Worm (Caenorhabditis elegans) whole organism, L1 larva: ENCODE data around the gene uda-1.

Source experiments
- C04F5.9 ChIP-seq: sonication (generic microtip); optimal IDR thresholded peaks from 2 replicates; lab custom pipeline; 2016; ENCODE audit warnings: missing genetic modification characterization, missing compliant biosample characterization
- C34B4.2 ChIP-seq: sonication (generic microtip); optimal IDR thresholded peaks from 2 replicates; lab custom pipeline; 2017; ENCODE audit warnings: mild to moderate bottlenecking, missing genetic modification characterization, missing compliant biosample characterization
- Y116A8C.19 ChIP-seq: sonication (generic microtip); optimal IDR thresholded peaks from 2 replicates; lab custom pipeline; 2016; ENCODE audit warnings: missing compliant biosample characterization, missing genetic modification characterization, borderline replicate concordance
- aha-1 ChIP-seq: fragments of 150-350 bp; optimal IDR thresholded peaks from 2 replicates; lab custom pipeline; 2014; ENCODE audit warnings: missing biosample characterization, missing genetic modification characterization
- ceh-63 ChIP-seq: fragments of 200-800 bp; sonication (Bioruptor generic); optimal IDR thresholded peaks from 2 replicates; lab custom pipeline; 2018; ENCODE audit warnings: mild to moderate bottlenecking, missing genetic modification characterization, missing compliant biosample characterization
- ceh-82 ChIP-seq, 3 experiments: fragments of 150-350 bp in 1 of 3; sonication (generic microtip) in 2 of 3; optimal IDR thresholded peaks; 2 replicates each; lab custom pipeline; 2014 to 2017; ENCODE audit warnings: missing biosample characterization in 3 of 3, missing genetic modification characterization in 3 of 3
- ceh-90 ChIP-seq: sonication (generic microtip); optimal IDR thresholded peaks from 2 replicates; lab custom pipeline; 2016; ENCODE audit warnings: missing genetic modification characterization, missing compliant biosample characterization
- ces-1 ChIP-seq: fragments of 150-350 bp; optimal IDR thresholded peaks from 2 replicates; lab custom pipeline; 2014; ENCODE audit warnings: missing biosample characterization, missing genetic modification reagents, missing genetic modification characterization
- dsc-1 ChIP-seq: sonication (generic microtip); optimal IDR thresholded peaks from 2 replicates; lab custom pipeline; 2016; ENCODE audit warnings: mild to moderate bottlenecking, missing genetic modification characterization, missing compliant biosample characterization
- efl-1 ChIP-seq, 4 experiments: fragments of 150-350 bp; optimal IDR thresholded peaks in 3 of 4; peaks in 1 of 4; 1 replicate in 1 of 4; 2 replicates in 3 of 4; lab custom pipeline; 2014; ENCODE audit warnings: missing biosample characterization in 2 of 4, missing genetic modification characterization in 2 of 4, missing genetic modification reagents in 2 of 4
- efl-3 ChIP-seq: fragments of 200-800 bp; sonication (Bioruptor generic); optimal IDR thresholded peaks from 2 replicates; lab custom pipeline; 2018; ENCODE audit warnings: mild to moderate bottlenecking, missing genetic modification characterization, missing compliant biosample characterization
- egl-27 ChIP-seq, 2 experiments: fragments of 150-350 bp in 1 of 2; sonication (generic microtip); optimal IDR thresholded peaks; 3 replicates each; lab custom pipeline; 2017 to 2018; ENCODE audit warnings: missing biosample characterization in 2 of 2, missing genetic modification characterization in 2 of 2, missing genetic modification reagents in 2 of 2
- elt-3 ChIP-seq, 6 experiments: fragments of 150-350 bp in 1 of 6; sonication (generic microtip); optimal IDR thresholded peaks; 2 replicates each; lab custom pipeline; 2017 to 2018; ENCODE audit warnings: missing biosample characterization in 6 of 6, missing genetic modification characterization in 6 of 6, inconsistent platforms in 1 of 6
- fkh-10 ChIP-seq: sonication (generic microtip); optimal IDR thresholded peaks from 2 replicates; lab custom pipeline; 2017; ENCODE audit warnings: missing biosample characterization, missing genetic modification reagents, missing genetic modification characterization
- fkh-4 ChIP-seq: sonication (generic microtip); optimal IDR thresholded peaks from 2 replicates; lab custom pipeline; 2016; ENCODE audit warnings: missing compliant biosample characterization, missing genetic modification characterization, borderline replicate concordance
- fkh-8 ChIP-seq: sonication (generic microtip); optimal IDR thresholded peaks from 2 replicates; lab custom pipeline; 2016; ENCODE audit warnings: mild to moderate bottlenecking, missing genetic modification characterization, missing compliant biosample characterization
- fos-1 ChIP-seq: fragments of 150-350 bp; optimal IDR thresholded peaks from 2 replicates; lab custom pipeline; 2014; ENCODE audit warnings: missing biosample characterization, missing genetic modification characterization
- grh-1 ChIP-seq: fragments of 200-800 bp; sonication (Bioruptor generic); IDR thresholded peaks from 2 replicates; pipeline ENCODE4 v1.3.6; 2022; ENCODE audit warnings: missing genetic modification reagents, missing genetic modification characterization, missing compliant biosample characterization
- irx-1 ChIP-seq: sonication (generic microtip); optimal IDR thresholded peaks from 2 replicates; lab custom pipeline; 2016; ENCODE audit warnings: missing genetic modification characterization, missing compliant biosample characterization
- isw-1 ChIP-seq: fragments of 200-800 bp; sonication (Bioruptor generic); IDR thresholded peaks from 2 replicates; pipeline ENCODE4 v1.3.6; 2022; ENCODE audit warnings: missing genetic modification characterization, missing compliant biosample characterization
- jun-1 ChIP-seq: fragments of 150-350 bp; optimal IDR thresholded peaks from 2 replicates; lab custom pipeline; 2014; ENCODE audit warnings: missing biosample characterization, missing genetic modification reagents, missing genetic modification characterization
- lin-35 ChIP-seq, 2 experiments: fragments of 150-350 bp; optimal IDR thresholded peaks; 2 replicates each; lab custom pipeline; 2014; ENCODE audit warnings: missing biosample characterization in 2 of 2, missing genetic modification characterization in 2 of 2, missing genetic modification reagents in 2 of 2
- lin-39 ChIP-seq: fragments of 150-350 bp; optimal IDR thresholded peaks from 2 replicates; lab custom pipeline; 2014; ENCODE audit warnings: missing biosample characterization, missing genetic modification reagents, missing genetic modification characterization
- lir-3 ChIP-seq: sonication (generic microtip); optimal IDR thresholded peaks from 2 replicates; lab custom pipeline; 2016; ENCODE audit warnings: mild to moderate bottlenecking, missing genetic modification characterization, moderate library complexity, missing compliant biosample characterization; ENCODE audit not compliant: poor library complexity
- nhr-11 ChIP-seq: fragments of 150-350 bp; optimal IDR thresholded peaks from 2 replicates; lab custom pipeline; 2014; ENCODE audit warnings: missing biosample characterization, missing genetic modification characterization
- nhr-12 ChIP-seq: sonication (generic microtip); optimal IDR thresholded peaks from 2 replicates; lab custom pipeline; 2017; ENCODE audit warnings: missing biosample characterization, missing genetic modification characterization
- nhr-19 ChIP-seq: fragments of 200-800 bp; sonication (Bioruptor generic); conservative IDR thresholded peaks from 2 replicates; pipeline ENCODE4 v1.3.6; 2022; ENCODE audit warnings: missing genetic modification characterization, missing compliant biosample characterization
- nhr-28 ChIP-seq: fragments of 150-350 bp; optimal IDR thresholded peaks from 2 replicates; lab custom pipeline; 2014; ENCODE audit warnings: missing biosample characterization, missing genetic modification characterization
- nhr-76 ChIP-seq: sonication (generic microtip); optimal IDR thresholded peaks from 2 replicates; lab custom pipeline; 2017; ENCODE audit warnings: missing biosample characterization, missing genetic modification characterization
- nhr-84 ChIP-seq: sonication (generic microtip); optimal IDR thresholded peaks from 2 replicates; lab custom pipeline; 2017; ENCODE audit warnings: missing biosample characterization, missing genetic modification characterization
- nhr-85 ChIP-seq: sonication (generic microtip); peaks from one replicate; lab custom pipeline; 2016; ENCODE audit warnings: missing genetic modification characterization, inconsistent platforms, missing compliant biosample characterization
- nhr-90 ChIP-seq: sonication (generic microtip); optimal IDR thresholded peaks from 2 replicates; lab custom pipeline; 2016; ENCODE audit warnings: mild to moderate bottlenecking, missing genetic modification characterization, missing compliant biosample characterization; ENCODE audit not compliant: poor library complexity
- skn-1 ChIP-seq: fragments of 150-350 bp; optimal IDR thresholded peaks from 2 replicates; lab custom pipeline; 2014; ENCODE audit warnings: missing biosample characterization, missing genetic modification characterization
- snpc-4 ChIP-seq: fragments of 150-350 bp; optimal IDR thresholded peaks from 2 replicates; lab custom pipeline; 2014; ENCODE audit warnings: missing biosample characterization, missing genetic modification characterization
- snu-23 ChIP-seq: sonication (generic microtip); optimal IDR thresholded peaks from 2 replicates; lab custom pipeline; 2016; ENCODE audit warnings: missing genetic modification characterization, missing compliant biosample characterization
- sup-37 ChIP-seq: fragments of 200-800 bp; sonication (Bioruptor generic); optimal IDR thresholded peaks from 2 replicates; lab custom pipeline; 2018; ENCODE audit warnings: mild to moderate bottlenecking, missing genetic modification characterization, missing compliant biosample characterization
- swsn-7 ChIP-seq: sonication (generic microtip); optimal IDR thresholded peaks from 2 replicates; lab custom pipeline; 2016; ENCODE audit warnings: missing genetic modification characterization, missing compliant biosample characterization
- tbx-2 ChIP-seq: sonication (generic microtip); optimal IDR thresholded peaks from 2 replicates; lab custom pipeline; 2016; ENCODE audit warnings: missing genetic modification characterization, missing compliant biosample characterization
- unc-130 ChIP-seq: fragments of 150-350 bp; optimal IDR thresholded peaks from 2 replicates; lab custom pipeline; 2017; ENCODE audit warnings: missing biosample characterization, missing genetic modification characterization, inconsistent platforms
- unc-30 ChIP-seq: sonication (generic microtip); optimal IDR thresholded peaks from 2 replicates; lab custom pipeline; 2017; ENCODE audit warnings: missing biosample characterization, missing genetic modification characterization

The uda-1 gene

ce11 chrV:10003315-10003969, 1.1 kb upstream of the uda-1 start (continued):
- peak in 1 of 6 experiments; percentile 11 for TF ChIP-seq elt-3 (tag; optimal IDR thresholded peaks at IDR 0.05; lab: Kevin White, UChicago)
- TF ChIP-seq, all 84 proteins: peak for 33

- no peak for TF ChIP-seq nhr-11
- no peak for TF ChIP-seq fkh-8
- no peak for TF ChIP-seq grh-1
- TF ChIP-seq Y116A8C.19 (tag; lab: Kevin White, UChicago): no peak
- no peak for TF ChIP-seq nhr-84 (tag; lab: Kevin White, UChicago)
- TF ChIP-seq fkh-4 (tag; lab: Kevin White, UChicago): no peak
- no peak for TF ChIP-seq swsn-7
- no peak for TF ChIP-seq isw-1
- TF ChIP-seq unc-130: peak; percentile 34
- TF ChIP-seq sup-37 (GFP tag; lab: Kevin White, UChicago): no peak
- TF ChIP-seq efl-3 (GFP tag; lab: Kevin White, UChicago): no peak
- TF ChIP-seq nhr-90 (tag; lab: Kevin White, UChicago): no peak
- no peak for TF ChIP-seq ceh-82 (tag; optimal IDR thresholded peaks at IDR 0.05; lab: Kevin White, UChicago)
- TF ChIP-seq nhr-28 (tag; lab: Kevin White, UChicago): no peak
- TF ChIP-seq lin-35 (GFP tag; optimal IDR thresholded peaks at IDR 0.05; lab: Kevin White, UChicago): peak in 1 of 2 experiments; percentile 8
- TF ChIP-seq ceh-90 (tag; lab: Kevin White, UChicago): no peak
- TF ChIP-seq lir-3 (tag; lab: Kevin White, UChicago): no peak
- TF ChIP-seq elt-3 (tag; optimal IDR thresholded peaks at IDR 0.05; lab: Kevin White, UChicago): peak in 1 of 6 experiments; percentile 27
- TF ChIP-seq nhr-19 (GFP tag; lab: Robert Waterston, UW): no peak
- TF ChIP-seq jun-1 (tag; lab: Kevin White, UChicago): no peak
- TF ChIP-seq efl-1 (optimal IDR thresholded peaks at IDR 0.05; lab: Kevin White, UChicago): no peak
- TF ChIP-seq efl-1 (GFP tag; optimal IDR thresholded peaks at IDR 0.05 in 1 of 2; lab: Kevin White, UChicago): peak in 1 of 2 experiments; percentile 90
- TF ChIP-seq fkh-10 (GFP tag; lab: Kevin White, UChicago): no peak
- TF ChIP-seq nhr-76 (tag; lab: Kevin White, UChicago): no peak
- TF ChIP-seq lin-39: no peak
- no peak for TF ChIP-seq C04F5.9
- TF ChIP-seq egl-27 (tag; optimal IDR thresholded peaks at IDR 0.05; lab: Kevin White, UChicago): no peak
- TF ChIP-seq ceh-63 (GFP tag; lab: Kevin White, UChicago): no peak
- no peak for TF ChIP-seq irx-1
- TF ChIP-seq fos-1 (tag; lab: Kevin White, UChicago): no peak
- TF ChIP-seq tbx-2 (tag; lab: Kevin White, UChicago): no peak
- TF ChIP-seq nhr-12 (tag; lab: Kevin White, UChicago): no peak
Observed at ce11 chrV:10006374-10006773, 1.8 kb downstream of the uda-1 start.

ce11 chrV:10007484-10007883, 2.9 kb downstream of the uda-1 start:
- TF ChIP-seq snpc-4: no peak
- TF ChIP-seq unc-30 (tag; lab: Kevin White, UChicago): no peak
- TF ChIP-seq nhr-85 (tag; lab: Kevin White, UChicago): no peak
- no peak for TF ChIP-seq tbx-2 (tag; lab: Kevin White, UChicago)
- no peak for TF ChIP-seq skn-1 (tag; lab: Kevin White, UChicago)
- TF ChIP-seq C34B4.2 (tag; lab: Kevin White, UChicago): no peak
- no peak for TF ChIP-seq snu-23 (GFP tag; lab: Kevin White, UChicago)

- TF ChIP-seq swsn-7: no peak
- TF ChIP-seq fkh-8: no peak
- no peak for TF ChIP-seq ces-1 (GFP tag; lab: Kevin White, UChicago)
- TF ChIP-seq nhr-28 (tag; lab: Kevin White, UChicago): no peak
- TF ChIP-seq nhr-84 (tag; lab: Kevin White, UChicago): no peak
- no peak for TF ChIP-seq aha-1 (tag; lab: Kevin White, UChicago)
- TF ChIP-seq dsc-1 (tag; lab: Kevin White, UChicago): no peak
Observed at ce11 chrV:10011623-10012022, 7.1 kb downstream of the uda-1 start, which contains the start of gene lea-1. TSS of gene lea-1 (plus strand) at chrV:10011923.
